Worm (Caenorhabditis elegans) whole organism, L1 larva: ENCODE measurements around the gene ceeh-2.

ENCODE experiments used
- blmp-1 ChIP-seq: fragments of 150-350 bp; optimal IDR thresholded peaks from 2 replicates; lab custom pipeline; 2014; ENCODE audit warnings: missing biosample characterization, missing genetic modification characterization
- ceh-82 ChIP-seq, 3 experiments: fragments of 150-350 bp in 1 of 3; sonication (generic microtip) in 2 of 3; optimal IDR thresholded peaks; 2 replicates each; lab custom pipeline; 2014 to 2017; ENCODE audit warnings: missing biosample characterization in 3 of 3, missing genetic modification characterization in 3 of 3

ce11 chrV:10360186-10360585 is 2.5 kb upstream of the ceeh-2 start:
- TF ChIP-seq ceh-82 (tag; optimal IDR thresholded peaks at IDR 0.05; lab: Kevin White, UChicago) (no peak), blmp-1 (no peak)
